Worm (Caenorhabditis elegans): ENCODE results near the gene ergi-2.
A peak's percentile ranks its signal among the peaks of the same experiment; 100 is the strongest.

DNA sequence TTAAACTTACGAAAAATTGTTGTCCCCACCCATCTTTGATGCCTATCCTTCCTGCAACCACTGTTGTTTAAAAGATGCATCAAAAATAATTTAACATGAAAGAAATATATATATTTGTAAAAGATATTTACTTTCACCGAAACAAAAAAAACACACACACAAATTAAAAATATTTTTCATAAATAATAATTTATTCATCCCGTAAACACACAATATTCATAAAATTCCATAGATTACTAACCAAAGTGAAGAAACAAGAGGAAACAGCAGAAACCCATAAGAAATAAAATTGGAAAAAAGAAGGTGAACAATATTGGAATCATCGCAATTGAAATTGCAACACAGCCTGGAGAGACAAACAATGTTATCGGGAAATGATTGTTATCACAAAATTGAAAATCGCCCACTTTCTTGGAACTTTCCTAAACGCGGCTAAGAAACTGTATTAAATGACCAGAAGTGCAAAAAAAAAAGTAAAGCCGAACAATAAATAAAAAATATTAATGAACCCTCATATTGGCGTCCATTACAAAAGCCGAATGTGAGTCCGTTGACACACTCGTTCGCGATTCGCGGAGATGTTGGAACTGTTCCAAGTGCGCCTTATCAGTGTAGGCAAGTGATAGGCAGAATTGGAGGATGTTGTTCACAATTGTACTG is 3.1 kb downstream of the ergi-2 start, which contains the start of gene slc-25A18.1:
- TF ChIP-seq rnt-1 (tag; optimal IDR thresholded peaks at IDR 0.05) (no peak), ets-4 (tag; optimal IDR thresholded peaks at IDR 0.05) (no peak), pha-4 (tag; optimal IDR thresholded peaks at IDR 0.05) (no peak), fax-1 (tag; optimal IDR thresholded peaks at IDR 0.05) (no peak), elt-2 (tag; optimal IDR thresholded peaks at IDR 0.05) (peak; percentile 72), fkh-6 (tag; optimal IDR thresholded peaks at IDR 0.05) (no peak)

Data from whole organism, late embryonic.